Fruit fly (Drosophila melanogaster) whole organism, embryonic: ENCODE measurements around the gene CG33267.

Experiments used
- Blimp-1 ChIP-seq: fragments of 200-800 bp; sonication (Bioruptor generic); optimal IDR thresholded peaks from 3 replicates; lab custom pipeline; 2018; ENCODE audit warnings: missing biosample characterization, missing genetic modification characterization, mild to moderate bottlenecking, moderate library complexity, missing genetic modification reagents
- CG10979 ChIP-seq: fragments of 200-800 bp; sonication (Bioruptor generic); optimal IDR thresholded peaks from 2 replicates; lab custom pipeline; 2018; ENCODE audit warnings: missing biosample characterization, mild to moderate bottlenecking, missing genetic modification characterization, moderate library complexity
- CG13775 ChIP-seq: fragments of 200-800 bp; sonication (Bioruptor generic); optimal IDR thresholded peaks from 3 replicates; lab custom pipeline; 2017; ENCODE audit warnings: missing biosample characterization, mild to moderate bottlenecking, missing genetic modification characterization
- CG14710 ChIP-seq: fragments of 200-800 bp; sonication (Bioruptor generic); optimal IDR thresholded peaks from 3 replicates; lab custom pipeline; 2019; ENCODE audit warnings: missing biosample characterization, mild to moderate bottlenecking, missing genetic modification characterization, moderate library complexity
- CG1602 ChIP-seq: fragments of 200-800 bp; sonication (Bioruptor generic); optimal IDR thresholded peaks from 3 replicates; lab custom pipeline; 2016; ENCODE audit warnings: missing biosample characterization, missing genetic modification characterization
- CG1603 ChIP-seq: fragments of 200-800 bp; sonication (Bioruptor generic); optimal IDR thresholded peaks from 2 replicates; lab custom pipeline; 2019; ENCODE audit warnings: missing biosample characterization, mild to moderate bottlenecking, missing genetic modification characterization, moderate library complexity
- CG2202 ChIP-seq: fragments of 200-800 bp; sonication (Bioruptor generic); optimal IDR thresholded peaks from 2 replicates; lab custom pipeline; 2018; ENCODE audit warnings: missing biosample characterization, mild to moderate bottlenecking, missing genetic modification characterization
- CG2678 ChIP-seq: fragments of 200-800 bp; sonication (Bioruptor generic); optimal IDR thresholded peaks from 3 replicates; lab custom pipeline; 2019; ENCODE audit warnings: missing biosample characterization, mild to moderate bottlenecking, missing genetic modification characterization, moderate library complexity
- CG2875 ChIP-seq: fragments of 200-800 bp; sonication (Bioruptor generic); optimal IDR thresholded peaks from 2 replicates; lab custom pipeline; 2017; ENCODE audit warnings: missing biosample characterization, mild to moderate bottlenecking, missing genetic modification characterization, missing genetic modification reagents
- CG30020 ChIP-seq: fragments of 200-800 bp; optimal IDR thresholded peaks from 2 replicates; lab custom pipeline; 2019; ENCODE audit warnings: missing biosample characterization, mild to moderate bottlenecking, missing genetic modification characterization, moderate library complexity
- CG3407 ChIP-seq: fragments of 200-800 bp; sonication (Bioruptor generic); optimal IDR thresholded peaks from 2 replicates; lab custom pipeline; 2018; ENCODE audit warnings: missing biosample characterization, mild to moderate bottlenecking, missing genetic modification characterization
- CG3847 ChIP-seq: fragments of 200-800 bp; sonication (Bioruptor generic); IDR thresholded peaks from 2 replicates; pipeline ENCODE4 v1.3.6; 2022; ENCODE audit warnings: missing biosample characterization, missing genetic modification characterization
- CG7271 ChIP-seq: fragments of 200-800 bp; sonication (Bioruptor generic); optimal IDR thresholded peaks from 2 replicates; lab custom pipeline; 2018; ENCODE audit warnings: missing biosample characterization, mild to moderate bottlenecking, missing genetic modification characterization, moderate library complexity
- CG7839 ChIP-seq: fragments of 200-800 bp; sonication (Bioruptor generic); optimal IDR thresholded peaks from 3 replicates; lab custom pipeline; 2018; ENCODE audit warnings: missing biosample characterization, mild to moderate bottlenecking, missing genetic modification characterization, moderate library complexity
- CG8359 ChIP-seq: fragments of 200-800 bp; sonication (Bioruptor generic); optimal IDR thresholded peaks from 2 replicates; lab custom pipeline; 2017; ENCODE audit warnings: missing biosample characterization, mild to moderate bottlenecking, missing genetic modification characterization, borderline replicate concordance
- D19A ChIP-seq: fragments of 200-800 bp; optimal IDR thresholded peaks from 3 replicates; lab custom pipeline; 2019; ENCODE audit warnings: missing biosample characterization, mild to moderate bottlenecking, missing genetic modification characterization, moderate library complexity
- Hr39 ChIP-seq: fragments of >200 bp; optimal IDR thresholded peaks from 2 replicates; lab custom pipeline; 2017
- Mrtf ChIP-seq: fragments of 200-800 bp; sonication (Bioruptor generic); IDR thresholded peaks from 3 replicates; pipeline ENCODE4 v1.3.6; 2022; ENCODE audit warnings: missing biosample characterization, missing genetic modification characterization
- Spps ChIP-seq: fragments of 200-800 bp; sonication (Bioruptor generic); optimal IDR thresholded peaks from 2 replicates; lab custom pipeline; 2018; ENCODE audit warnings: missing biosample characterization, mild to moderate bottlenecking, missing genetic modification characterization
- aop ChIP-seq: fragments of 200-800 bp; sonication (Bioruptor generic); IDR thresholded peaks from 2 replicates; pipeline ENCODE4 v1.3.6; 2022; ENCODE audit warnings: missing biosample characterization, missing genetic modification characterization
- br ChIP-seq: fragments of >200 bp; optimal IDR thresholded peaks from 2 replicates; lab custom pipeline; 2017
- bsh ChIP-seq, 2 experiments: fragments of 200-800 bp; sonication (Bioruptor generic); optimal IDR thresholded peaks; 2 replicates each; lab custom pipeline; 2017 to 2018; ENCODE audit warnings: mild to moderate bottlenecking in 2 of 2, missing biosample characterization in 2 of 2, missing genetic modification characterization in 2 of 2, moderate library complexity in 1 of 2
- fru ChIP-seq: fragments of >200 bp; optimal IDR thresholded peaks from 2 replicates; lab custom pipeline; 2017
- gem ChIP-seq: fragments of 200-800 bp; sonication (Bioruptor generic); optimal IDR thresholded peaks from 2 replicates; lab custom pipeline; 2019; ENCODE audit warnings: missing biosample characterization, mild to moderate bottlenecking, missing genetic modification characterization, moderate library complexity
- ham ChIP-seq: fragments of 200-800 bp; sonication (Bioruptor generic); IDR thresholded peaks from 2 replicates; pipeline ENCODE4 v1.3.6; 2022; ENCODE audit warnings: missing biosample characterization, missing genetic modification characterization
- hth ChIP-seq: fragments of >200 bp; optimal IDR thresholded peaks from 2 replicates; lab custom pipeline; 2017; ENCODE audit warnings: inconsistent platforms
- insv ChIP-seq, 2 experiments: fragments of 200-800 bp; sonication (Bioruptor generic); optimal IDR thresholded peaks; 3 replicates each; lab custom pipeline; 2016 to 2018; ENCODE audit warnings: missing biosample characterization in 2 of 2, missing genetic modification characterization in 2 of 2
- kah ChIP-seq: fragments of 200-800 bp; sonication (Bioruptor generic); optimal IDR thresholded peaks from 2 replicates; lab custom pipeline; 2018; ENCODE audit warnings: missing biosample characterization, mild to moderate bottlenecking, missing genetic modification characterization
- lmd ChIP-seq: fragments of 200-800 bp; sonication (Bioruptor generic); IDR thresholded peaks from 2 replicates; pipeline ENCODE4 v1.3.6; 2022; ENCODE audit warnings: missing biosample characterization, missing genetic modification characterization
- mirr ChIP-seq: fragments of 200-800 bp; sonication (Bioruptor generic); optimal IDR thresholded peaks from 3 replicates; lab custom pipeline; 2018; ENCODE audit warnings: missing biosample characterization, mild to moderate bottlenecking, missing genetic modification characterization
- p53 ChIP-seq: fragments of 200-800 bp; sonication (Bioruptor generic); optimal IDR thresholded peaks from 2 replicates; lab custom pipeline; 2016; ENCODE audit warnings: missing biosample characterization, missing genetic modification characterization
- pho ChIP-seq: fragments of 200-800 bp; sonication (Bioruptor generic); optimal IDR thresholded peaks from 2 replicates; lab custom pipeline; 2016; ENCODE audit warnings: missing biosample characterization, missing genetic modification characterization
- pum ChIP-seq: fragments of 200-800 bp; sonication (Bioruptor generic); optimal IDR thresholded peaks from 2 replicates; lab custom pipeline; 2016; ENCODE audit warnings: missing biosample characterization, missing genetic modification characterization
- sc ChIP-seq, 3 experiments: fragments of >200 bp in 2 of 3; fragments of 200-800 bp in 1 of 3; sonication (Bioruptor generic) in 1 of 3; optimal IDR thresholded peaks; 2 replicates in 2 of 3; 3 replicates in 1 of 3; lab custom pipeline; 2017; ENCODE audit warnings: mild to moderate bottlenecking in 1 of 3, missing biosample characterization in 1 of 3, missing genetic modification characterization in 1 of 3, missing genetic modification reagents in 1 of 3
- sens ChIP-seq: fragments of 200-800 bp; sonication (Bioruptor generic); peaks from one replicate; lab custom pipeline; 2016; ENCODE audit warnings: missing biosample characterization, missing genetic modification characterization
- tna ChIP-seq: fragments of 200-800 bp; sonication (Bioruptor generic); IDR thresholded peaks from 2 replicates; pipeline ENCODE4 v1.3.6; 2022; ENCODE audit warnings: missing biosample characterization, missing genetic modification characterization; ENCODE audit not compliant: partially characterized antibody
- toy ChIP-seq: fragments of 200-800 bp; sonication (Bioruptor generic); IDR thresholded peaks from 2 replicates; pipeline ENCODE4 v1.3.6; 2022; ENCODE audit warnings: missing biosample characterization, missing genetic modification characterization
- unc-4 ChIP-seq: fragments of 200-800 bp; sonication (Bioruptor generic); IDR thresholded peaks from 2 replicates; pipeline ENCODE4 v1.3.6; 2022; ENCODE audit warnings: missing biosample characterization, missing genetic modification characterization; ENCODE audit not compliant: partially characterized antibody
- unpg ChIP-seq: fragments of 200-800 bp; sonication (Bioruptor generic); optimal IDR thresholded peaks from 3 replicates; lab custom pipeline; 2018; ENCODE audit warnings: missing biosample characterization, mild to moderate bottlenecking, missing genetic modification characterization, moderate library complexity

CG33267 gene

dm6 chr3L:11515349-11516079 lies 48.8 kb upstream of the CG33267 start (continued):
- TF ChIP-seq CG8359 (GFP tag; lab: Kevin White, UChicago) = no peak
- no peak for TF ChIP-seq br (lab: Kevin White, UChicago)
- no peak for TF ChIP-seq kah (GFP tag; lab: Kevin White, UChicago)
- no peak for TF ChIP-seq p53
- TF ChIP-seq pum (GFP tag; lab: Kevin White, UChicago) = no peak
- TF ChIP-seq toy (GFP tag; lab: Robert Waterston, UW) = no peak
- no peak for TF ChIP-seq insv (GFP tag; optimal IDR thresholded peaks at IDR 0.05; lab: Kevin White, UChicago)
- no peak for TF ChIP-seq CG1602
- TF ChIP-seq CG10979 (tag; lab: Kevin White, UChicago) = peak; percentile 13
- TF ChIP-seq unc-4 (GFP tag; lab: Robert Waterston, UW) = no peak
- TF ChIP-seq tna (GFP tag; lab: Robert Waterston, UW) = 0 out of 2 replicates have a peak, but pooled peaks have one; percentile 27
- TF ChIP-seq fru = no peak
- no peak for TF ChIP-seq CG2875
- TF ChIP-seq Mrtf (GFP tag; lab: Robert Waterston, UW) = no peak
- TF ChIP-seq lmd (GFP tag; lab: Robert Waterston, UW) = 0 out of 2 replicates have a peak, but pooled peaks have one; percentile 10
- TF ChIP-seq CG2678 (tag; lab: Kevin White, UChicago) = peak; percentile 6

- TF ChIP-seq mirr (GFP tag; lab: Kevin White, UChicago) = no peak
- peak; percentile 50 for TF ChIP-seq D19A (tag; lab: Kevin White, UChicago)
- TF ChIP-seq sc (optimal IDR thresholded peaks at IDR 0.05; lab: Kevin White, UChicago) = no peak
- TF ChIP-seq sc (GFP tag; optimal IDR thresholded peaks at IDR 0.05; lab: Kevin White, UChicago) = peak; percentile 27
- peak; percentile 45 for TF ChIP-seq CG1603
- TF ChIP-seq hth = no peak
- TF ChIP-seq CG3407 (GFP tag; lab: Kevin White, UChicago) = peak; percentile 28
- TF ChIP-seq CG2202 (tag; lab: Kevin White, UChicago) = peak; percentile 2
- TF ChIP-seq CG14710 (tag; lab: Kevin White, UChicago) = no peak
- TF ChIP-seq ham = no peak
- peak; percentile 12 for TF ChIP-seq CG7839 (tag; lab: Kevin White, UChicago)
- TF ChIP-seq CG2875 = peak; percentile 21
- peak; percentile 56 for TF ChIP-seq sens (GFP tag; lab: Kevin White, UChicago)
- TF ChIP-seq unpg (GFP tag; lab: Kevin White, UChicago) = peak; percentile 5
- TF ChIP-seq CG7271 (tag; lab: Kevin White, UChicago) = peak; percentile 13
- TF ChIP-seq Blimp-1 = peak; percentile 46
- peak in 1 of 2 experiments; percentile 69 for TF ChIP-seq bsh (GFP tag; optimal IDR thresholded peaks at IDR 0.05; lab: Kevin White, UChicago)
- no peak for TF ChIP-seq aop
- no peak for TF ChIP-seq CG13775 (GFP tag; lab: Kevin White, UChicago)
- TF ChIP-seq Spps = peak; percentile 44
- TF ChIP-seq gem (tag; lab: Kevin White, UChicago) = peak; percentile 42
Measured at dm6 chr3L:11516229-11516628, 48.1 kb upstream of the CG33267 start.

dm6 chr3L:11522613-11523012 lies 41.7 kb upstream of the CG33267 start, which contains the start of the genes CG11714 and Fuca:
TSS of gene CG11714 (minus strand) at chr3L:11522713.
TSS of gene Fuca (minus strand) at chr3L:11522713.
- TF ChIP-seq CG30020 (tag; lab: Kevin White, UChicago) = no peak
- no peak for TF ChIP-seq CG14710 (tag; lab: Kevin White, UChicago)
- no peak for TF ChIP-seq CG3847 (GFP tag; lab: Robert Waterston, UW)
- no peak for TF ChIP-seq pho
- TF ChIP-seq Hr39 (lab: Kevin White, UChicago) = no peak
